Worm (Caenorhabditis elegans): Measurements from ENCODE around the gene math-45.

The math-45 gene

ce11 chrII:1525498-1525897 is 8.2 kb upstream of the math-45 start, which contains the start of gene Y51H7BR.7:
Gene Y51H7BR.7 (minus strand): TSS chrII:1525598.
- peak; percentile 26 for TF ChIP-seq pha-4 (tag; optimal IDR thresholded peaks at IDR 0.05)
- TF ChIP-seq elt-3 (tag; optimal IDR thresholded peaks at IDR 0.05): no peak

ce11 chrII:1521956-1522355 is 4.7 kb upstream of the math-45 start:
- TF ChIP-seq lin-39 (tag; optimal IDR thresholded peaks at IDR 0.05): no peak
- TF ChIP-seq snpc-4 (tag; optimal IDR thresholded peaks at IDR 0.05): no peak
- no peak for TF ChIP-seq skn-1 (tag; optimal IDR thresholded peaks at IDR 0.05)
- TF ChIP-seq egl-27 (tag; optimal IDR thresholded peaks at IDR 0.05): no peak
- no peak for TF ChIP-seq nhr-77 (tag; optimal IDR thresholded peaks at IDR 0.05)
- TF ChIP-seq mdl-1 (tag; optimal IDR thresholded peaks at IDR 0.05): no peak
- TF ChIP-seq nhr-11 (tag; optimal IDR thresholded peaks at IDR 0.05): no peak
- no peak for TF ChIP-seq sea-2 (GFP tag; optimal IDR thresholded peaks at IDR 0.05)
- no peak for TF ChIP-seq unc-62 (GFP tag; optimal IDR thresholded peaks at IDR 0.05)
- TF ChIP-seq fos-1 (tag; optimal IDR thresholded peaks at IDR 0.05): no peak
- no peak for TF ChIP-seq jun-1 (tag; optimal IDR thresholded peaks at IDR 0.05)
- TF ChIP-seq eor-1 (tag; optimal IDR thresholded peaks at IDR 0.05): no peak
- no peak for TF ChIP-seq fkh-10 (GFP tag; optimal IDR thresholded peaks at IDR 0.05)
- no peak for TF ChIP-seq ama-1 (optimal IDR thresholded peaks at IDR 0.05)
- no peak for TF ChIP-seq nfya-1 (tag; optimal IDR thresholded peaks at IDR 0.05; ENCODE audit: insufficient read depth)
- TF ChIP-seq nhr-23 (tag; optimal IDR thresholded peaks at IDR 0.05): no peak
- TF ChIP-seq tbx-2 (tag; optimal IDR thresholded peaks at IDR 0.05): no peak
- TF ChIP-seq nhr-43 (tag; optimal IDR thresholded peaks at IDR 0.05; ENCODE audit: poor library complexity, severe bottlenecking): no peak
- no peak for TF ChIP-seq ztf-4 (tag; optimal IDR thresholded peaks at IDR 0.05)

DNA sequence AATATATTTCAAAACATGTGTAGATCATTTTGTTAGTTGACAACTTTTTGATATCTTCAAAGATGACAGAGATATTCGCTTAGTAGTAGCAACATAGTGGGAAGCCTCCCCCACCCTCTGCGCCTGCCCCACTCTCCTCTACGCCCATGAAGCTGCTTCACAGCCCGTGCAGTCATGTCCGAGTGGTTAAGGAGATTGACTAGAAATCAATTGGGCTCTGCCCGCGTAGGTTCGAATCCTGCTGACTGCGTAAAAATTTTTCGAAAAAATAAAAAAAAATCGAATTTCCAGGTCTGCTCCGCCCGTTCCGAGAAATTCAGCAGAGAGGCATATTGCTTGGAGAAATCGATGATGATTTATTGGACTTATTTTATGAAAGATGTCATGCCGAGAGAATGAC is 2.6 kb upstream of the math-45 start:
- peak; percentile 89 for TF ChIP-seq hmg-11 (tag; optimal IDR thresholded peaks at IDR 0.05)
- TF ChIP-seq ztf-4 (tag; optimal IDR thresholded peaks at IDR 0.05): no peak
- TF ChIP-seq unc-62 (GFP tag; optimal IDR thresholded peaks at IDR 0.05): no peak
- peak; percentile 6 for TF ChIP-seq pha-4 (tag; optimal IDR thresholded peaks at IDR 0.05)
- peak; percentile 34 for TF ChIP-seq elt-2 (tag; optimal IDR thresholded peaks at IDR 0.05)
- TF ChIP-seq pqm-1 (tag; optimal IDR thresholded peaks at IDR 0.05): no peak
- TF ChIP-seq ama-1 (optimal IDR thresholded peaks at IDR 0.05): no peak
- peak; percentile 40 for TF ChIP-seq nfya-1 (tag; optimal IDR thresholded peaks at IDR 0.05; ENCODE audit: insufficient read depth)
- peak; percentile 11 for TF ChIP-seq lin-39 (tag; optimal IDR thresholded peaks at IDR 0.05)
- TF ChIP-seq daf-12 (tag; optimal IDR thresholded peaks at IDR 0.05): no peak

DNA sequence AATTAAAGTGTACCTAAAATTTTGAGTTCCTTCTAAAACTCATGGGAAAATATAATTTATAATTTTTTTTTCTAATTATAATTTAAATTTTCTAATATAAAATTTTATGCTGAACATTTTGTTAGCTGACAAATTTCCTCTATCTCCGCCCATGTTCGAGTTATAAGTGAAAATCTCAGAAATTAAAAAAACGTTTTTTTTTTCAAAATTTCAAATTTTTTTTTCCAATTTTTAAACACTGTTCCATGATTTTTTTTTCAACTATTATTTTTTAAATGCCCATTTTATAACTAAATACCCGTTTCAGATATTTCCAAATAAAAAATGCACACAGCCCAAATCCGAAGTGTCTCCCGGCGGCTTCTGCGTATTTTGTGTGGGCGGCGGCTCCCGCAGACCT is 1.7 kb upstream of the math-45 start, which contains the start of gene Y51H7BR.8:
Gene Y51H7BR.8 (plus strand): TSS at position 301 of the 400 bp plus-strand sequence.
- TF ChIP-seq nhr-43 (tag; optimal IDR thresholded peaks at IDR 0.05; ENCODE audit: poor library complexity, severe bottlenecking): no peak
- no peak for TF ChIP-seq ama-1 (optimal IDR thresholded peaks at IDR 0.05)
- no peak for TF ChIP-seq pha-4 (tag; optimal IDR thresholded peaks at IDR 0.05)
- TF ChIP-seq fos-1 (tag; optimal IDR thresholded peaks at IDR 0.05): no peak
- TF ChIP-seq ztf-11 (tag; optimal IDR thresholded peaks at IDR 0.05): no peak
- no peak for TF ChIP-seq egl-27 (tag; optimal IDR thresholded peaks at IDR 0.05)
- no peak for TF ChIP-seq lin-39 (tag; optimal IDR thresholded peaks at IDR 0.05)
- TF ChIP-seq nhr-76 (tag; optimal IDR thresholded peaks at IDR 0.05): no peak
- no peak for TF ChIP-seq sea-2 (GFP tag; optimal IDR thresholded peaks at IDR 0.05)
- no peak for TF ChIP-seq nhr-77 (tag; optimal IDR thresholded peaks at IDR 0.05)
- no peak for TF ChIP-seq nhr-237 (tag; optimal IDR thresholded peaks at IDR 0.05)
- no peak for TF ChIP-seq elt-3 (tag; optimal IDR thresholded peaks at IDR 0.05)
- TF ChIP-seq ZK546.5 (tag; optimal IDR thresholded peaks at IDR 0.05): no peak
- no peak for TF ChIP-seq elt-2 (tag; optimal IDR thresholded peaks at IDR 0.05)
- no peak for TF ChIP-seq nhr-28 (tag; optimal IDR thresholded peaks at IDR 0.05)
- TF ChIP-seq ceh-28 (tag; optimal IDR thresholded peaks at IDR 0.05): no peak
- no peak for TF ChIP-seq jun-1 (tag; optimal IDR thresholded peaks at IDR 0.05)

- TF ChIP-seq pha-4 (tag; optimal IDR thresholded peaks at IDR 0.05) (peak; percentile 70), nhr-23 (tag; optimal IDR thresholded peaks at IDR 0.05) (no peak), fkh-10 (GFP tag; optimal IDR thresholded peaks at IDR 0.05) (no peak), sea-2 (GFP tag; optimal IDR thresholded peaks at IDR 0.05) (no peak), pqm-1 (tag; optimal IDR thresholded peaks at IDR 0.05) (no peak), tbx-2 (tag; optimal IDR thresholded peaks at IDR 0.05) (no peak), ceh-28 (tag; optimal IDR thresholded peaks at IDR 0.05) (no peak), aly-2 (tag; optimal IDR thresholded peaks at IDR 0.05) (no peak)
These were observed 13.0 kb downstream of the math-45 start, which contains the start of gene fdgt-1 for ce11 chrII:1504266-1504665. Gene fdgt-1 (plus strand): TSS chrII:1504566.

Data from whole organism, L3 larva.